Worm (Caenorhabditis elegans): ENCODE data around the gene T01D1.7.

- TF ChIP-seq irx-1 (tag; optimal IDR thresholded peaks at IDR 0.05): no peak
- no peak for TF ChIP-seq mab-9 (GFP tag; IDR thresholded peaks at IDR 0.05)
- no peak for TF ChIP-seq ama-1 (optimal IDR thresholded peaks at IDR 0.05)
Measured at ce11 chrII:217308-217707, 43.7 kb upstream of the T01D1.7 start.
